Fruit fly (Drosophila melanogaster) whole organism, prepupa: Measurements from ENCODE around the gene Hesr.

ENCODE experiments used
- CG10631 ChIP-seq: fragments of 200-800 bp; sonication (Bioruptor generic); optimal IDR thresholded peaks from 2 replicates; lab custom pipeline; 2016; ENCODE audit warnings: missing biosample characterization, missing genetic modification characterization
- CG10669 ChIP-seq: fragments of 200-800 bp; sonication (Bioruptor generic); optimal IDR thresholded peaks from 3 replicates; lab custom pipeline; 2018; ENCODE audit warnings: missing biosample characterization, mild to moderate bottlenecking, missing genetic modification characterization, moderate library complexity
- CG11294 ChIP-seq: fragments of 200-800 bp; sonication (Bioruptor generic); IDR thresholded peaks from 2 replicates; pipeline ENCODE4 v1.3.6; 2022; ENCODE audit warnings: missing biosample characterization, missing genetic modification characterization
- CG11762 ChIP-seq: fragments of 200-800 bp; sonication (Bioruptor generic); optimal IDR thresholded peaks from 3 replicates; lab custom pipeline; 2016; ENCODE audit warnings: missing biosample characterization, missing genetic modification characterization; ENCODE audit not compliant: insufficient read depth
- CG15336 ChIP-seq: fragments of 200-800 bp; sonication (Bioruptor generic); IDR thresholded peaks from 2 replicates; pipeline ENCODE4 v1.3.6; 2022; ENCODE audit warnings: missing biosample characterization, missing genetic modification characterization
- CG4318 ChIP-seq: fragments of 200-800 bp; sonication (Bioruptor generic); optimal IDR thresholded peaks from 3 replicates; lab custom pipeline; 2017; ENCODE audit warnings: missing biosample characterization, mild to moderate bottlenecking, missing genetic modification characterization
- CG6276 ChIP-seq: fragments of 200-800 bp; sonication (Bioruptor generic); optimal IDR thresholded peaks from 2 replicates; lab custom pipeline; 2017; ENCODE audit warnings: missing biosample characterization, mild to moderate bottlenecking, missing genetic modification characterization
- CG6792 ChIP-seq: fragments of 200-800 bp; sonication (Bioruptor generic); optimal IDR thresholded peaks from 3 replicates; lab custom pipeline; 2016; ENCODE audit warnings: missing biosample characterization, missing genetic modification characterization
- CG6808 ChIP-seq: fragments of 200-800 bp; sonication (Bioruptor generic); optimal IDR thresholded peaks from 3 replicates; lab custom pipeline; 2017; ENCODE audit warnings: missing biosample characterization, missing genetic modification characterization, mild to moderate bottlenecking, moderate library complexity, missing genetic modification reagents
- CG6854 ChIP-seq: fragments of 200-800 bp; sonication (Bioruptor generic); optimal IDR thresholded peaks from 2 replicates; lab custom pipeline; 2017; ENCODE audit warnings: missing biosample characterization, mild to moderate bottlenecking, missing genetic modification characterization
- CG7368 ChIP-seq: fragments of 200-800 bp; sonication (Bioruptor generic); optimal IDR thresholded peaks from 3 replicates; lab custom pipeline; 2016; ENCODE audit warnings: missing biosample characterization, missing genetic modification characterization
- CG8119 ChIP-seq: fragments of 200-800 bp; sonication (Bioruptor generic); IDR thresholded peaks from 3 replicates; pipeline ENCODE4 v1.3.6; 2022; ENCODE audit warnings: missing biosample characterization, missing genetic modification characterization
- CG8632 ChIP-seq: fragments of 200-800 bp; sonication (Bioruptor generic); optimal IDR thresholded peaks from 3 replicates; lab custom pipeline; 2016; ENCODE audit warnings: missing biosample characterization, missing genetic modification characterization
- CG9139 ChIP-seq: fragments of 200-800 bp; sonication (Bioruptor generic); optimal IDR thresholded peaks from 3 replicates; lab custom pipeline; 2017; ENCODE audit warnings: missing biosample characterization, mild to moderate bottlenecking, missing genetic modification characterization
- Eip78C ChIP-seq: fragments of 200-800 bp; sonication (Bioruptor generic); peaks from one replicate; lab custom pipeline; 2016; ENCODE audit warnings: missing biosample characterization, missing genetic modification characterization
- Ets21C ChIP-seq: fragments of 200-800 bp; sonication (Bioruptor generic); optimal IDR thresholded peaks from 3 replicates; lab custom pipeline; 2016; ENCODE audit warnings: missing biosample characterization, missing genetic modification characterization
- Ets96B ChIP-seq: fragments of 200-800 bp; optimal IDR thresholded peaks from 2 replicates; lab custom pipeline; 2019; ENCODE audit warnings: missing biosample characterization, mild to moderate bottlenecking, missing genetic modification characterization, moderate library complexity
- Gug ChIP-seq: fragments of 200-800 bp; sonication (Bioruptor generic); IDR thresholded peaks from 2 replicates; pipeline ENCODE4 v1.3.6; 2022; ENCODE audit warnings: missing biosample characterization, missing genetic modification characterization
- Hr38 ChIP-seq: sonication (Bioruptor generic); optimal IDR thresholded peaks from 2 replicates; lab custom pipeline; 2016; ENCODE audit warnings: missing biosample characterization, missing genetic modification characterization
- Hr39 ChIP-seq: fragments of 200-800 bp; sonication (Bioruptor generic); optimal IDR thresholded peaks from 2 replicates; lab custom pipeline; 2016; ENCODE audit warnings: missing biosample characterization, missing genetic modification characterization
- Lpt ChIP-seq: fragments of 200-800 bp; sonication (Bioruptor generic); optimal IDR thresholded peaks from 3 replicates; lab custom pipeline; 2016; ENCODE audit warnings: missing biosample characterization, missing genetic modification characterization
- Met ChIP-seq: fragments of 200-800 bp; sonication (Bioruptor generic); optimal IDR thresholded peaks from 3 replicates; lab custom pipeline; 2016; ENCODE audit warnings: missing biosample characterization, missing genetic modification characterization
- Smox ChIP-seq: fragments of 200-800 bp; sonication (Bioruptor generic); optimal IDR thresholded peaks from 3 replicates; lab custom pipeline; 2016; ENCODE audit warnings: missing biosample characterization, missing genetic modification characterization
- Sox14 ChIP-seq: fragments of 200-800 bp; sonication (Bioruptor generic); optimal IDR thresholded peaks from 3 replicates; lab custom pipeline; 2016; ENCODE audit warnings: missing biosample characterization, missing genetic modification characterization
- acj6 ChIP-seq: fragments of 200-800 bp; sonication (Bioruptor generic); optimal IDR thresholded peaks from 3 replicates; lab custom pipeline; 2016; ENCODE audit warnings: missing biosample characterization, missing genetic modification characterization
- dsx ChIP-seq: fragments of 200-800 bp; optimal IDR thresholded peaks from 3 replicates; lab custom pipeline; 2019; ENCODE audit warnings: missing biosample characterization, mild to moderate bottlenecking, missing genetic modification characterization, moderate library complexity; ENCODE audit not compliant: poor library complexity, severe bottlenecking
- eg ChIP-seq: fragments of 200-800 bp; sonication (Bioruptor generic); IDR thresholded peaks from 3 replicates; pipeline ENCODE4 v1.3.6; 2022; ENCODE audit warnings: missing biosample characterization, missing genetic modification characterization
- fd59A ChIP-seq: fragments of 200-800 bp; sonication (Bioruptor generic); optimal IDR thresholded peaks from 2 replicates; lab custom pipeline; 2017; ENCODE audit warnings: missing biosample characterization, mild to moderate bottlenecking, missing genetic modification characterization, missing genetic modification reagents
- fd85E ChIP-seq: fragments of 200-800 bp; sonication (Bioruptor generic); optimal IDR thresholded peaks from 3 replicates; lab custom pipeline; 2016; ENCODE audit warnings: missing biosample characterization, missing genetic modification characterization
- net ChIP-seq: fragments of 200-800 bp; sonication (Bioruptor generic); optimal IDR thresholded peaks from 3 replicates; lab custom pipeline; 2016; ENCODE audit warnings: missing biosample characterization, missing genetic modification characterization
- pdm3 ChIP-seq: fragments of 200-800 bp; sonication (Bioruptor generic); optimal IDR thresholded peaks from 3 replicates; lab custom pipeline; 2016; ENCODE audit warnings: missing biosample characterization, missing genetic modification characterization
- ss ChIP-seq, 2 experiments: fragments of 200-800 bp; sonication (Bioruptor generic); optimal IDR thresholded peaks; 2 replicates in 1 of 2; 3 replicates in 1 of 2; lab custom pipeline; 2017 to 2018; ENCODE audit warnings: mild to moderate bottlenecking in 2 of 2, missing biosample characterization in 2 of 2, missing genetic modification characterization in 2 of 2, moderate library complexity in 1 of 2
- svp ChIP-seq: fragments of 200-800 bp; sonication (Bioruptor generic); peaks from one replicate; lab custom pipeline; 2016; ENCODE audit warnings: missing biosample characterization, missing genetic modification characterization
- topi ChIP-seq: fragments of 200-800 bp; sonication (Bioruptor generic); optimal IDR thresholded peaks from 3 replicates; lab custom pipeline; 2016; ENCODE audit warnings: missing biosample characterization, missing genetic modification characterization

Hesr gene

dm6 chrX:18205044-18205443 lies at the start of gene Hesr:
Gene Hesr (minus strand): TSS chrX:18205144.
- TF ChIP-seq Hr39 = no peak
- no peak for TF ChIP-seq CG10669 (GFP tag; lab: Kevin White, UChicago)
- TF ChIP-seq Met (GFP tag; lab: Kevin White, UChicago) = no peak
- TF ChIP-seq eg (GFP tag; lab: Robert Waterston, UW) = no peak
- TF ChIP-seq CG8632 (GFP tag; lab: Kevin White, UChicago) = no peak
- no peak for TF ChIP-seq acj6
- TF ChIP-seq fd85E (GFP tag; lab: Kevin White, UChicago) = no peak
- TF ChIP-seq CG9139 = no peak
- TF ChIP-seq Smox = no peak
- TF ChIP-seq pdm3 = no peak
- TF ChIP-seq Ets96B (tag; lab: Kevin White, UChicago) = no peak
- TF ChIP-seq Ets21C (GFP tag; lab: Kevin White, UChicago) = no peak
- no peak for TF ChIP-seq CG7368 (GFP tag; lab: Kevin White, UChicago)

- TF ChIP-seq svp (peak; percentile 27), ss (GFP tag; optimal IDR thresholded peaks at IDR 0.05; lab: Kevin White, UChicago) (no peak), Hr38 (GFP tag; lab: Kevin White, UChicago) (no peak), topi (GFP tag; lab: Kevin White, UChicago) (no peak), Sox14 (GFP tag; lab: Kevin White, UChicago) (no peak)
These were observed 49.5 kb upstream of the Hesr start for dm6 chrX:18254465-18254864.

dm6 chrX:18253773-18254172 lies 48.8 kb upstream of the Hesr start:
- TF ChIP-seq Hr39 (no peak), CG6854 (GFP tag; lab: Kevin White, UChicago) (peak; percentile 2), svp (peak; percentile 53)

dm6 chrX:18251910-18252309 lies 47.0 kb upstream of the Hesr start:
- no peak for TF ChIP-seq Lpt (GFP tag; lab: Kevin White, UChicago)
- peak; percentile 67 for TF ChIP-seq dsx (GFP tag; lab: Kevin White, UChicago)

- TF ChIP-seq pdm3 (no peak), Hr38 (GFP tag; lab: Kevin White, UChicago) (no peak), ss (GFP tag; optimal IDR thresholded peaks at IDR 0.05; lab: Kevin White, UChicago) (peak in 1 of 2 experiments; percentile 17), CG9139 (no peak), Met (GFP tag; lab: Kevin White, UChicago) (no peak), CG6808 (GFP tag; lab: Kevin White, UChicago) (no peak), svp (peak; percentile 64), CG15336 (GFP tag; lab: Robert Waterston, UW) (no peak), CG10631 (no peak), Eip78C (GFP tag; lab: Kevin White, UChicago) (no peak), net (GFP tag; lab: Kevin White, UChicago) (no peak), CG6854 (GFP tag; lab: Kevin White, UChicago) (no peak)
These were observed 43.3 kb upstream of the Hesr start for dm6 chrX:18248267-18248666.

- TF ChIP-seq CG11762 (no peak), Ets96B (tag; lab: Kevin White, UChicago) (no peak), Sox14 (GFP tag; lab: Kevin White, UChicago) (no peak), ss (GFP tag; optimal IDR thresholded peaks at IDR 0.05; lab: Kevin White, UChicago) (no peak), CG6276 (GFP tag; lab: Kevin White, UChicago) (no peak), fd85E (GFP tag; lab: Kevin White, UChicago) (no peak), CG6808 (GFP tag; lab: Kevin White, UChicago) (no peak), CG8119 (GFP tag; lab: Robert Waterston, UW) (no peak), Ets21C (GFP tag; lab: Kevin White, UChicago) (no peak), CG6792 (GFP tag; lab: Kevin White, UChicago) (no peak), CG11294 (GFP tag; lab: Robert Waterston, UW) (no peak), fd59A (GFP tag; lab: Kevin White, UChicago) (no peak), Gug (no peak), eg (GFP tag; lab: Robert Waterston, UW) (no peak), acj6 (no peak), CG4318 (GFP tag; lab: Kevin White, UChicago) (no peak)
These were observed 41.9 kb upstream of the Hesr start for dm6 chrX:18246842-18247241.
